Fruit fly (Drosophila melanogaster) whole organism, adult: ENCODE measurements around the gene CG14294.

ENCODE experiments used
- CG11617 ChIP-seq: fragments of 200-800 bp; sonication (Bioruptor generic); optimal IDR thresholded peaks from 2 replicates; lab custom pipeline; 2017; ENCODE audit warnings: mild to moderate bottlenecking, missing biosample characterization, missing genetic modification reagents, missing genetic modification characterization
- CG14711 ChIP-seq: fragments of 200-800 bp; sonication (Bioruptor generic); optimal IDR thresholded peaks from 2 replicates; lab custom pipeline; 2018; ENCODE audit warnings: missing biosample characterization, mild to moderate bottlenecking, missing genetic modification characterization, moderate library complexity
- CG33017 ChIP-seq: fragments of 200-800 bp; sonication (Bioruptor generic); optimal IDR thresholded peaks from 2 replicates; lab custom pipeline; 2018; ENCODE audit warnings: missing biosample characterization, mild to moderate bottlenecking, missing genetic modification characterization, moderate library complexity
- CG7045 ChIP-seq: fragments of 200-800 bp; sonication (Bioruptor generic); optimal IDR thresholded peaks from 2 replicates; lab custom pipeline; 2017; ENCODE audit warnings: missing biosample characterization, mild to moderate bottlenecking, missing genetic modification characterization
- CG7101 ChIP-seq: fragments of 200-800 bp; sonication (Bioruptor generic); optimal IDR thresholded peaks from 2 replicates; lab custom pipeline; 2018; ENCODE audit warnings: missing biosample characterization, mild to moderate bottlenecking, missing genetic modification characterization, moderate library complexity
- Crg-1 ChIP-seq: fragments of 200-800 bp; sonication (Bioruptor generic); optimal IDR thresholded peaks from 2 replicates; lab custom pipeline; 2016; ENCODE audit warnings: missing biosample characterization, missing genetic modification characterization
- Hr96 ChIP-seq: fragments of 200-800 bp; sonication (Bioruptor generic); optimal IDR thresholded peaks from 2 replicates; lab custom pipeline; 2016; ENCODE audit warnings: missing biosample characterization, missing genetic modification characterization
- Mnt ChIP-seq: fragments of 200-800 bp; sonication (Bioruptor generic); optimal IDR thresholded peaks from 2 replicates; lab custom pipeline; 2016; ENCODE audit warnings: missing biosample characterization, mild to moderate bottlenecking, missing genetic modification characterization
- bab1 ChIP-seq: fragments of 200-800 bp; sonication (Bioruptor generic); optimal IDR thresholded peaks from 3 replicates; lab custom pipeline; 2019; ENCODE audit warnings: missing biosample characterization, mild to moderate bottlenecking, missing genetic modification characterization, moderate library complexity
- cic ChIP-seq: fragments of 200-800 bp; sonication (Bioruptor generic); optimal IDR thresholded peaks from 2 replicates; lab custom pipeline; 2017; ENCODE audit warnings: missing biosample characterization, mild to moderate bottlenecking, missing genetic modification characterization, moderate library complexity
- cnc ChIP-seq, 2 experiments: fragments of >200 bp; optimal IDR thresholded peaks; 2 replicates each; lab custom pipeline; 2017
- ovo ChIP-seq: fragments of 200-800 bp; sonication (Bioruptor generic); optimal IDR thresholded peaks from 2 replicates; lab custom pipeline; 2016; ENCODE audit warnings: missing biosample characterization, missing genetic modification characterization
- pad ChIP-seq: fragments of 200-800 bp; sonication (Bioruptor generic); optimal IDR thresholded peaks from 3 replicates; lab custom pipeline; 2017; ENCODE audit warnings: missing biosample characterization, missing genetic modification characterization, mild to moderate bottlenecking, moderate library complexity, missing genetic modification reagents
- tj ChIP-seq: fragments of 200-800 bp; sonication (Bioruptor generic); optimal IDR thresholded peaks from 3 replicates; lab custom pipeline; 2017; ENCODE audit warnings: missing biosample characterization, mild to moderate bottlenecking, missing genetic modification characterization, moderate library complexity

DNA sequence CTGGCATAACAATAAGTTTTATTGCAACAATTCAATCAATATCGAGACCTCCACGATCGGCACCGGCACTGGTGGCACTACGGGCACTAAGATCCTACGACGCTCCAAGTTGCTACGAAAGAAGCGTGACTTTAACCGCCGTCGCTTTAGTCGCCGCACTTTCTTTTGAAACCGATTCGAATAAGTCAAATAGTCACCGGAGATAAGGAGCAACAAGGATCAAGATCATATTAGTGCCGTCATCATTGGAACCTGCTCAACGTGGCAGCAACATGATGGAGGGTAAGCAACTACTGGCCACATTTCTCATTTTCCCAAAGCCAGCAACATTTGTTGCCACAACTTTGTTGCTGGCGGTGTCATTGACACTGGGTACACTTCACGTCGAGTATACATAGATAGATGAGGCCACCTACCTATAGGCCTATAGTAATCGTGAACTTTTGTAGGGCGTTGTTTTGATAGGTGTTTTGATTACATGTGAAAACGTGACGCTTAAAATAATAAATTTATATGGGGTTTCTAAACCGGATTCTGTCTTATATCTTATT, 13.7 kb upstream of the CG14294 start:
- no peak for TF ChIP-seq CG7101 (tag; lab: Kevin White, UChicago)
- no peak for TF ChIP-seq CG33017 (tag; lab: Kevin White, UChicago)
- TF ChIP-seq pad (GFP tag; lab: Kevin White, UChicago), result no peak
- TF ChIP-seq Crg-1 (GFP tag; lab: Kevin White, UChicago), result no peak
- no peak for TF ChIP-seq cnc (optimal IDR thresholded peaks at IDR 0.05; lab: Kevin White, UChicago)
- TF ChIP-seq Mnt, result no peak
- peak; percentile 46 for TF ChIP-seq cic
- TF ChIP-seq CG7045 (GFP tag; lab: Kevin White, UChicago), result no peak
- TF ChIP-seq CG11617 (GFP tag; lab: Kevin White, UChicago), result no peak
- TF ChIP-seq Hr96 (GFP tag; lab: Kevin White, UChicago), result no peak
- no peak for TF ChIP-seq CG14711
- no peak for TF ChIP-seq ovo (GFP tag; lab: Kevin White, UChicago)
- TF ChIP-seq bab1 (GFP tag; lab: Kevin White, UChicago), result no peak
- no peak for TF ChIP-seq tj (GFP tag; lab: Kevin White, UChicago)
